Worm (Caenorhabditis elegans): ENCODE results near the gene F41B4.2.
A peak's percentile ranks its signal among the peaks of the same experiment; 100 is the strongest.

F41B4.2 gene

DNA sequence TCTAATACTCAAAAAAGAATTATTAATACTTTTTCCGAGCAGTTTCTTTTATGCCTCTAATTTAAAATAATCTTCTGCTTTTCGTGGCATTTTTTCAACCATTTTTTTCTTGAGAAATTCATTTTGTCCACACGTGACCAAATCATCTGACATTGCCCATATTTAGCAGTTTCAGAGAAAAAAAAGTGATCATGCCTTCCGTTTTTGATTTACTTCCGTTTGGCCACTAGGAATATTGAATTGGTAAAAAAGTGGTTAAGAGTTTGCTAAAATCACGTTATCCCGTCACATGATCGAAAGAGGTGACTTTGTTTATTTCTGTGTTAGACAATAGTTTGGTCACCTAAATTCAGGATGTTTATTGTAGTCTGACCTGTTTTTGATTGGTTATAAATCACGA, 30.7 kb downstream of the F41B4.2 start:
- TF ChIP-seq fkh-10 (GFP tag; optimal IDR thresholded peaks at IDR 0.05), result no peak
- peak; percentile 29 for TF ChIP-seq hlh-30 (tag; optimal IDR thresholded peaks at IDR 0.05; ENCODE audit: insufficient read depth)

DNA sequence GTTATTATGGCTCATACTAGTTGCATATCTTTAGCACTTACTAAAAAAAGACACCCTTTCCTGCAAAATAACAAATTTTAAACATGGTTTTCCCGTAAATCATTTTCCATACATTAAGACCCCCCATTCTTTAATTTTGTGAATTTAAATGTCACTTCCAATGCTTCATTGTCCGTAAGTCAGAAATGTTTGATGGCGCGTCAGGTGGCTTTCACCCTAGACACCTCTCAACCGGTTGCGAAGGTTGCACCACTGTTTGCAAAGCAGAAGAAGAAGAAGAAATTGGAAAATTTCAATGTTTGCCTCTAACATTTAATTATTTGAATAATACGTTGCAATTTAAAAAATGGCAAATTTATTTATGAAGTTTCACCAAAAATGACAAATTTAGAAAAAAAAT, 33.5 kb downstream of the F41B4.2 start:
- no peak for TF ChIP-seq unc-3 (GFP tag; conservative IDR thresholded peaks at IDR 0.05)
- TF ChIP-seq unc-3 (tag; optimal IDR thresholded peaks at IDR 0.05), result no peak
- no peak for TF ChIP-seq rnt-1 (tag; optimal IDR thresholded peaks at IDR 0.05)
- TF ChIP-seq unc-55 (GFP tag; optimal IDR thresholded peaks at IDR 0.05), result peak; percentile 61

DNA sequence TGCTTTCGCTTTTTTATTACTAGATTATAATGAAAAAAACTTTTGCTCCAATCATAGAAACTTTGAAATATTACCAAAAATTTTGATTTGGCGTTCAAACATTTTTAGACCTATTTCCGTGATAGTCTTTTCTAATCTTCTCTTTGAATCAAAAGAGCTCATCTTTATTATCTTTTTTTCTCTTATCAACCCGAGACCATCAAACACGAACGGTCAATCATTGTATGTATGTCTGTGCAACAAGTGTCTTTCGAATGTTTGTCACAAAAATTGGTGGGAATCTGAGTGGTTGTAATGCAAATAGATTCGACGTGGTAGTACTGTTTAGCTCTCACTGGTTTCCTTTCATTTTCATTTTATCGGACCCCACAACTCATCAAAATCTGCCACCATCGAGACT, 35.3 kb downstream of the F41B4.2 start, which contains the start of gene M03A8.3:
Gene M03A8.3 (plus strand): TSS at position 278 of the 400 bp plus-strand sequence.
- no peak for TF ChIP-seq Y22D7AL.16 (tag; optimal IDR thresholded peaks at IDR 0.05)
- peak; percentile 64 for TF ChIP-seq elt-2 (tag; optimal IDR thresholded peaks at IDR 0.05)

DNA sequence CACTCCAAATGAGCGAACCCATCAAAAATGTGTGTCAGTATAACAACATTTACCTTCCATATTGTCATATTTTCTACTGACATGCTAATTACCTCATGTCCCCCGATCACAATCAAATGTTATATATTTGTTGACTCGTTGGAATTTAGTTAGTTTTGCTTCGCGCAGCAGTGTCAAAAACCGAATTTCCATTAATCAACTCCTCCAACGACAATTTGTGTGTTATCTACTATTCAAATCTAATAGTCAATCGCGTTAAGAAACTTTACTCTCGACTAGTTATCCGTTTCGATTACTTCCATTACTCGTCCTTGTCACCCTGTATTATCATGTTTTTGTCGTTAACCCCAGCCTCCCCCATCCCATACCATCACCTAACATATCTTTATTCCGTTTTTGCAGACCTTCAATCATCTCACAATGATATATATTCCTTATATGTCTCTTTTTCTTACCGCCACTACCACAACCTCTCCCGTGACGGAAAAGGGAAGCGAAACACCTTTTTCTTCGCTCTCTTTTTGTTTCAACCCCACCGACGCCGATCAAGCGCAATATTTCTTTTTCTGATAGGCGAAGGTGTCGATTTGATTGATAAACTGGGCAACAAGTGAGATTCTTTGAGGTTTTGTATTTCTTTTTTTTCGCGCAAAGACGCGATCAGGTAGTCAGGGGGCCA, 39.1 kb downstream of the F41B4.2 start:
- no peak for TF ChIP-seq unc-86 (tag; optimal IDR thresholded peaks at IDR 0.05)
- TF ChIP-seq sox-4 (tag; optimal IDR thresholded peaks at IDR 0.05), result no peak
- no peak for TF ChIP-seq elt-4 (tag; optimal IDR thresholded peaks at IDR 0.05)
- TF ChIP-seq lin-11 (tag; optimal IDR thresholded peaks at IDR 0.05), result no peak
- no peak for TF ChIP-seq dmd-4 (tag; optimal IDR thresholded peaks at IDR 0.05; ENCODE audit: borderline replicate concordance)
- no peak for TF ChIP-seq ttx-3 (tag; optimal IDR thresholded peaks at IDR 0.05)
- no peak for TF ChIP-seq ceh-14 (tag; optimal IDR thresholded peaks at IDR 0.05)
- TF ChIP-seq F13H6.1 (tag; optimal IDR thresholded peaks at IDR 0.05), result no peak
- no peak for TF ChIP-seq nfya-1 (tag; optimal IDR thresholded peaks at IDR 0.05)
- TF ChIP-seq nhr-232 (tag; optimal IDR thresholded peaks at IDR 0.05), result no peak

DNA sequence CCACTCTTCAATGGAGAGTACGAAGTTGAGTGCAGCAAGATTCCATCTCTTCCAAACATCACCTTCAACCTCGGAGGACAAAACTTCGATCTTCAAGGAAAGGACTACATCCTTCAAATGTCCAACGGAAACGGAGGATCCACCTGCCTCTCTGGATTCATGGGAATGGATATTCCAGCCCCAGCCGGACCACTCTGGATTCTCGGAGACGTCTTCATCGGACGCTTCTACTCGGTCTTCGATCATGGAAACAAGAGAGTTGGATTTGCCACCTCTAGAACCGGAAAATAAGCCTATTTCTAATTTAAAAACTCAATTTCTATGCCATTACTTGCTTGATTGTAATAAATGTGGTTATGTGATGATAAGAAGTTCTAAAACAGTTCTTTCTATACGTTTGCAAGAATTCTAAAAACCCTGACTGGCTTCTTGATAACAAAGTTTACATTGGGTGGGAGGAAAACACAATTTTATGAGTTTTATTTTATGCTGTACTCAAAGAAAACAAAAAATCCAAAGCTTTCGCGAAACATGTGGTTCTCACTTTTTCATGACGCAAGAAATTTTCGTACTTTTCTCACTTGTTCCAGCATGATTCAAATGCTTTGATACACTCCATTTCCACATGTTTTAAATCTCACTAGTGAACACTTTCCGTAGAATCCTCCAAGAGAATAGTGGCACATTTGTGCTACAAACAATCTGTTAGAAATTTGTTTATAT, 42.6 kb downstream of the F41B4.2 start:
- TF ChIP-seq pha-4 (tag; optimal IDR thresholded peaks at IDR 0.05) (no peak), eyg-1 (tag; optimal IDR thresholded peaks at IDR 0.05) (no peak), ceh-24 (tag; optimal IDR thresholded peaks at IDR 0.05) (no peak), unc-3 (GFP tag; conservative IDR thresholded peaks at IDR 0.05) (no peak), unc-3 (tag; optimal IDR thresholded peaks at IDR 0.05) (no peak), pros-1 (tag; optimal IDR thresholded peaks at IDR 0.05) (no peak), nhr-232 (tag; optimal IDR thresholded peaks at IDR 0.05) (no peak), ahr-1 (tag; optimal IDR thresholded peaks at IDR 0.05) (no peak), ceh-48 (tag; optimal IDR thresholded peaks at IDR 0.05) (no peak), fkh-10 (GFP tag; optimal IDR thresholded peaks at IDR 0.05) (no peak), elt-2 (tag; optimal IDR thresholded peaks at IDR 0.05) (no peak), ceh-34 (tag; optimal IDR thresholded peaks at IDR 0.05) (no peak), elt-4 (tag; optimal IDR thresholded peaks at IDR 0.05) (no peak)

DNA sequence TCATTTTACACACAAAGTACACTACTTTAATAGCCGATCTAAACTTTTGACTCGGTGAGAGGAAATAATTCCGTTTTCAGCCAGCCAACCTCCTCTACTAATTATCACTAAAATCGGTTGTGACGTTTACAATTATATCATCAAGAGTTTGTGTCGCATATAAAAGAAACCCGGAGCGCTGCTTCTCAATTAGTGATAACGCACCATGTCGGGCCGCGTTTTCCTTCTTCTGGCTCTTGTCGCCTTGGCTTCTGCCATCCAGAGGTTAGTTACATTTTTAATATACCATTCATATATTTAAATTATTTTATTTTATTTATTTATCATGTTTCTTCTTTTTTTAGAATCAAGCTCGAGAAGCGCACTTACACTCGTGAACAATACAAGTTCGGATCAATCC, 44.1 kb downstream of the F41B4.2 start, which contains the start of gene asp-3:
Gene asp-3 (plus strand): TSS at position 79 of the 400 bp plus-strand sequence.
- no peak for TF ChIP-seq unc-42 (tag; optimal IDR thresholded peaks at IDR 0.05)
- TF ChIP-seq elt-2 (tag; optimal IDR thresholded peaks at IDR 0.05), result peak; percentile 34
- no peak for TF ChIP-seq ref-2 (tag; optimal IDR thresholded peaks at IDR 0.05)
- no peak for TF ChIP-seq ceh-2 (tag; optimal IDR thresholded peaks at IDR 0.05)
- no peak for TF ChIP-seq ceh-45 (GFP tag; IDR thresholded peaks at IDR 0.05)

Data from whole organism, late embryonic.